Worm (Caenorhabditis elegans) whole organism, young adult: ENCODE results near the gene T04A8.7.
A peak's percentile ranks its signal among the peaks of the same experiment; 100 is the strongest.

ENCODE experiments used
- B0019.2 ChIP-seq: fragments of 200-800 bp; sonication (Bioruptor generic); conservative IDR thresholded peaks from 2 replicates; pipeline ENCODE4 v1.3.6; 2022; ENCODE audit warnings: missing genetic modification reagents, missing genetic modification characterization, missing compliant biosample characterization
- B0035.1 ChIP-seq: sonication (generic microtip); optimal IDR thresholded peaks from 2 replicates; lab custom pipeline; 2016; ENCODE audit warnings: missing genetic modification characterization, mild to moderate bottlenecking, missing compliant biosample characterization, missing genotype, missing genetic modification reagents
- F10E7.11 ChIP-seq: sonication (generic microtip); optimal IDR thresholded peaks from 2 replicates; lab custom pipeline; 2017; ENCODE audit warnings: mild to moderate bottlenecking, missing genetic modification characterization, moderate library complexity, missing compliant biosample characterization
- F39B2.1 ChIP-seq: fragments of 200-800 bp; sonication (Bioruptor generic); IDR thresholded peaks from 2 replicates; pipeline ENCODE4 v1.3.6; 2022; ENCODE audit warnings: missing genetic modification reagents, missing genetic modification characterization, missing compliant biosample characterization
- F52B5.7 ChIP-seq: sonication (generic microtip); optimal IDR thresholded peaks from 2 replicates; lab custom pipeline; 2016; ENCODE audit warnings: mild to moderate bottlenecking, missing genetic modification characterization, missing compliant biosample characterization
- F55B11.4 ChIP-seq: sonication (generic microtip); optimal IDR thresholded peaks from 2 replicates; lab custom pipeline; 2016; ENCODE audit warnings: missing compliant biosample characterization, missing genetic modification characterization, borderline replicate concordance; ENCODE audit not compliant: insufficient read depth
- F57A8.1 ChIP-seq: fragments of 200-800 bp; sonication (Bioruptor generic); optimal IDR thresholded peaks from 2 replicates; lab custom pipeline; 2018; ENCODE audit warnings: mild to moderate bottlenecking, missing genetic modification characterization, moderate library complexity, missing compliant biosample characterization
- F57C9.4 ChIP-seq: sonication (generic microtip); optimal IDR thresholded peaks from 2 replicates; lab custom pipeline; 2017; ENCODE audit warnings: mild to moderate bottlenecking, missing genetic modification characterization, missing compliant biosample characterization
- Y53F4B.3 ChIP-seq: fragments of 200-800 bp; sonication (Bioruptor generic); IDR thresholded peaks from 2 replicates; pipeline ENCODE4 v1.3.6; 2022; ENCODE audit warnings: missing genetic modification reagents, missing genetic modification characterization, missing compliant biosample characterization
- Y67H2A.10 ChIP-seq: fragments of 200-800 bp; sonication (Bioruptor generic); conservative IDR thresholded peaks from 2 replicates; pipeline ENCODE4 v1.3.6; 2022; ENCODE audit warnings: missing genetic modification reagents, missing genetic modification characterization, missing compliant biosample characterization
- ZK185.1 ChIP-seq: sonication (generic microtip); optimal IDR thresholded peaks from 2 replicates; lab custom pipeline; 2016; ENCODE audit warnings: mild to moderate bottlenecking, missing genetic modification characterization, missing compliant biosample characterization; ENCODE audit not compliant: poor library complexity, severe bottlenecking
- bed-1 ChIP-seq: fragments of 200-800 bp; sonication (Bioruptor generic); IDR thresholded peaks from 2 replicates; pipeline ENCODE4 v1.3.6; 2022; ENCODE audit warnings: missing genetic modification reagents, missing genetic modification characterization, missing compliant biosample characterization
- ceh-27 ChIP-seq: fragments of 200-800 bp; sonication (Bioruptor generic); optimal IDR thresholded peaks from 2 replicates; lab custom pipeline; 2018; ENCODE audit warnings: mild to moderate bottlenecking, missing genetic modification characterization, moderate library complexity, missing compliant biosample characterization
- ceh-58 ChIP-seq: fragments of 200-800 bp; sonication (Bioruptor generic); IDR thresholded peaks from 2 replicates; pipeline ENCODE4 v1.3.6; 2022; ENCODE audit warnings: missing genetic modification characterization, missing compliant biosample characterization
- ekl-4 ChIP-seq: fragments of 200-800 bp; sonication (Bioruptor generic); IDR thresholded peaks from 2 replicates; pipeline ENCODE4 v1.3.6; 2022; ENCODE audit warnings: missing genetic modification reagents, missing genetic modification characterization, missing compliant biosample characterization
- ets-4 ChIP-seq: fragments of 200-800 bp; sonication (Bioruptor generic); optimal IDR thresholded peaks from 2 replicates; lab custom pipeline; 2018; ENCODE audit warnings: mild to moderate bottlenecking, missing genetic modification characterization, missing compliant biosample characterization
- hmg-1.2 ChIP-seq: fragments of 200-800 bp; sonication (Bioruptor generic); IDR thresholded peaks from 2 replicates; pipeline ENCODE4 v1.3.6; 2022; ENCODE audit warnings: missing genetic modification reagents, missing genetic modification characterization, missing compliant biosample characterization
- lir-1 ChIP-seq: fragments of 200-800 bp; sonication (Bioruptor generic); conservative IDR thresholded peaks from 2 replicates; pipeline ENCODE4 v1.3.6; 2022; ENCODE audit warnings: missing genetic modification reagents, missing genetic modification characterization, missing compliant biosample characterization
- lsy-27 ChIP-seq: sonication (generic microtip); optimal IDR thresholded peaks from 2 replicates; lab custom pipeline; 2017; ENCODE audit warnings: missing genetic modification characterization, mild to moderate bottlenecking, missing compliant biosample characterization, antibody characterized with exemption, missing genotype, borderline replicate concordance; ENCODE audit not compliant: insufficient read depth
- madf-8 ChIP-seq: fragments of 200-800 bp; sonication (Bioruptor generic); conservative IDR thresholded peaks from 2 replicates; pipeline ENCODE4 v1.3.6; 2022; ENCODE audit warnings: missing genetic modification reagents, missing genetic modification characterization, missing compliant biosample characterization
- mel-28 ChIP-seq: sonication (generic microtip); optimal IDR thresholded peaks from 2 replicates; lab custom pipeline; 2016; ENCODE audit warnings: borderline replicate concordance, mild to moderate bottlenecking, missing genetic modification characterization, missing compliant biosample characterization
- nfyb-1 ChIP-seq: fragments of 200-800 bp; sonication (Bioruptor generic); IDR thresholded peaks from 2 replicates; pipeline ENCODE4 v1.3.6; 2022; ENCODE audit warnings: missing genetic modification reagents, missing genetic modification characterization, missing compliant biosample characterization
- nhr-120 ChIP-seq: fragments of 200-800 bp; sonication (Bioruptor generic); IDR thresholded peaks from 2 replicates; pipeline ENCODE4 v1.3.6; 2022; ENCODE audit warnings: missing genetic modification characterization, missing compliant biosample characterization
- nhr-27 ChIP-seq: fragments of 200-800 bp; sonication (Bioruptor generic); optimal IDR thresholded peaks from 2 replicates; lab custom pipeline; 2018; ENCODE audit warnings: mild to moderate bottlenecking, missing genetic modification characterization, moderate library complexity, missing compliant biosample characterization
- nhr-80 ChIP-seq: sonication (generic microtip); optimal IDR thresholded peaks from 2 replicates; lab custom pipeline; 2016; ENCODE audit warnings: missing genetic modification characterization, missing compliant biosample characterization
- rcor-1 ChIP-seq: fragments of 200-800 bp; sonication (Bioruptor generic); IDR thresholded peaks from 2 replicates; pipeline ENCODE4 v1.3.6; 2022; ENCODE audit warnings: missing genetic modification reagents, missing genetic modification characterization, missing compliant biosample characterization
- rpc-1 ChIP-seq, 2 experiments: fragments of 150-350 bp in 1 of 2; sonication (generic microtip) in 1 of 2; optimal IDR thresholded peaks; 2 replicates each; lab custom pipeline; 2014 to 2018; ENCODE audit warnings: missing biosample characterization in 1 of 2, missing genetic modification characterization in 1 of 2, missing genetic modification reagents in 1 of 2, missing genotype in 1 of 2
- snpc-4 ChIP-seq, 5 experiments: fragments of 150-350 bp in 1 of 5; sonication (generic microtip) in 4 of 5; optimal IDR thresholded peaks; 2 replicates each; lab custom pipeline; 2014 to 2018; ENCODE audit warnings: missing genetic modification characterization in 5 of 5, missing biosample characterization in 3 of 5, antibody characterized with exemption in 2 of 5, mild to moderate bottlenecking in 2 of 5, missing compliant biosample characterization in 2 of 5, missing genotype in 2 of 5, moderate library complexity in 2 of 5, missing genetic modification reagents in 1 of 5
- tbx-9 ChIP-seq: sonication (generic microtip); optimal IDR thresholded peaks from 2 replicates; lab custom pipeline; 2016; ENCODE audit warnings: borderline replicate concordance, missing genetic modification characterization, inconsistent platforms, missing compliant biosample characterization
- tlf-1 ChIP-seq: fragments of 200-800 bp; sonication (Bioruptor generic); optimal IDR thresholded peaks from 2 replicates; lab custom pipeline; 2018; ENCODE audit warnings: mild to moderate bottlenecking, missing genetic modification characterization, missing compliant biosample characterization
- ztf-18 ChIP-seq: sonication (generic microtip); optimal IDR thresholded peaks from 2 replicates; lab custom pipeline; 2016; ENCODE audit warnings: missing genotype, mild to moderate bottlenecking, missing genetic modification characterization, missing compliant biosample characterization
- ztf-25 ChIP-seq: fragments of 200-800 bp; sonication (Bioruptor generic); IDR thresholded peaks from 2 replicates; pipeline ENCODE4 v1.3.6; 2022; ENCODE audit warnings: missing genetic modification reagents, missing genetic modification characterization, missing compliant biosample characterization

T04A8.7 gene

ce11 chrIII:4666753-4667400 lies 28.3 kb upstream of the T04A8.7 start (continued):
- TF ChIP-seq ztf-25 (GFP tag; lab: Robert Waterston, UW), result no peak
- TF ChIP-seq tbx-9 (tag; lab: Kevin White, UChicago), result no peak
- no peak for TF ChIP-seq snpc-4 (GFP tag; optimal IDR thresholded peaks at IDR 0.05; lab: Kevin White, UChicago)
- no peak for TF ChIP-seq snpc-4 (tag; optimal IDR thresholded peaks at IDR 0.05; lab: Kevin White, UChicago)
- peak; percentile 86 for TF ChIP-seq ceh-27 (GFP tag; lab: Kevin White, UChicago)
- no peak for TF ChIP-seq rcor-1 (GFP tag; lab: Robert Waterston, UW)
- peak; percentile 54; the same call in 1 of the 2 replicates for TF ChIP-seq hmg-1.2
- TF ChIP-seq nhr-120 (GFP tag; lab: Robert Waterston, UW), result no peak
- TF ChIP-seq F55B11.4 (tag; lab: Kevin White, UChicago), result no peak
- TF ChIP-seq Y53F4B.3 (GFP tag; lab: Robert Waterston, UW), result no peak
- TF ChIP-seq lir-1 (GFP tag; lab: Robert Waterston, UW), result peak; percentile 26; the same call in 1 of the 2 replicates
- no peak for TF ChIP-seq ZK185.1 (tag; lab: Kevin White, UChicago)
- TF ChIP-seq F52B5.7 (tag; lab: Kevin White, UChicago), result no peak
- TF ChIP-seq F57C9.4 (tag; lab: Kevin White, UChicago), result no peak
- TF ChIP-seq ceh-58 (GFP tag; lab: Robert Waterston, UW), result no peak
- no peak for TF ChIP-seq ekl-4 (GFP tag; lab: Robert Waterston, UW)

ce11 chrIII:4668073-4668472 lies 27.1 kb upstream of the T04A8.7 start:
- TF ChIP-seq nhr-80 (peak; percentile 23), B0035.1 (tag; lab: Kevin White, UChicago) (no peak), nhr-120 (GFP tag; lab: Robert Waterston, UW) (no peak)

- no peak for TF ChIP-seq F10E7.11 (tag; lab: Kevin White, UChicago)
Measured at ce11 chrIII:4671491-4671890, 23.7 kb upstream of the T04A8.7 start, which contains the start of gene T23F11.11. Gene T23F11.11 (minus strand): TSS chrIII:4671591.

ce11 chrIII:4671949-4672348 lies 23.2 kb upstream of the T04A8.7 start, which contains the start of gene srg-13:
Gene srg-13 (plus strand): TSS chrIII:4672249.
- TF ChIP-seq Y67H2A.10 (GFP tag; lab: Robert Waterston, UW) (no peak), tlf-1 (no peak), B0019.2 (GFP tag; lab: Robert Waterston, UW) (no peak), nfyb-1 (GFP tag; lab: Robert Waterston, UW) (no peak), nhr-27 (no peak), mel-28 (tag; lab: Kevin White, UChicago) (no peak), F39B2.1 (GFP tag; lab: Robert Waterston, UW) (no peak), rpc-1 (optimal IDR thresholded peaks at IDR 0.05; lab: Kevin White, UChicago) (no peak), rpc-1 (tag; optimal IDR thresholded peaks at IDR 0.05; lab: Kevin White, UChicago) (no peak), lsy-27 (tag; lab: Kevin White, UChicago) (no peak), bed-1 (no peak), F57A8.1 (GFP tag; lab: Kevin White, UChicago) (no peak), ztf-18 (tag; lab: Kevin White, UChicago) (no peak), madf-8 (no peak), ets-4 (GFP tag; lab: Kevin White, UChicago) (no peak)
